Fruit fly (Drosophila melanogaster): Measurements from ENCODE around the gene CG13046.

Gene CG13046

dm6 chr3L:16288322-16288721 lies at the start of gene CG13046:
CG13046 (minus strand) TSS chr3L:16288422.
- TF ChIP-seq insv (optimal IDR thresholded peaks at IDR 0.05), result no peak
- TF ChIP-seq Myc (optimal IDR thresholded peaks at IDR 0.05), result no peak
- no peak for TF ChIP-seq h (optimal IDR thresholded peaks at IDR 0.05)
- TF ChIP-seq ttk (optimal IDR thresholded peaks at IDR 0.05), result no peak

dm6 chr3L:16337739-16338138 lies 49.5 kb upstream of the CG13046 start:
- no peak for TF ChIP-seq Sin3A (optimal IDR thresholded peaks at IDR 0.05)
- no peak for TF ChIP-seq Myc (optimal IDR thresholded peaks at IDR 0.05)
- TF ChIP-seq h (optimal IDR thresholded peaks at IDR 0.05), result no peak
- no peak for TF ChIP-seq ttk (optimal IDR thresholded peaks at IDR 0.05)
- no peak for TF ChIP-seq insv (optimal IDR thresholded peaks at IDR 0.05)
- no peak for TF ChIP-seq psq (optimal IDR thresholded peaks at IDR 0.05)

- TF ChIP-seq ttk (optimal IDR thresholded peaks at IDR 0.05) (no peak), insv (optimal IDR thresholded peaks at IDR 0.05) (no peak), psq (optimal IDR thresholded peaks at IDR 0.05) (no peak), Myc (optimal IDR thresholded peaks at IDR 0.05) (no peak), h (optimal IDR thresholded peaks at IDR 0.05) (no peak), Sin3A (optimal IDR thresholded peaks at IDR 0.05) (no peak)
Observed at dm6 chr3L:16334876-16335275, 46.7 kb upstream of the CG13046 start.

dm6 chr3L:16333013-16333412 lies 44.8 kb upstream of the CG13046 start, which contains the start of gene CG13056:
CG13056 (plus strand) TSS chr3L:16333313.
- no peak for TF ChIP-seq h (optimal IDR thresholded peaks at IDR 0.05)
- TF ChIP-seq psq (optimal IDR thresholded peaks at IDR 0.05), result no peak
- TF ChIP-seq Myc (optimal IDR thresholded peaks at IDR 0.05), result no peak
- no peak for TF ChIP-seq ttk (optimal IDR thresholded peaks at IDR 0.05)

dm6 chr3L:16331633-16332032 lies 43.4 kb upstream of the CG13046 start, which contains the start of gene retinin:
retinin (plus strand) TSS chr3L:16331933.
- TF ChIP-seq psq (optimal IDR thresholded peaks at IDR 0.05) (no peak), h (optimal IDR thresholded peaks at IDR 0.05) (no peak), Myc (optimal IDR thresholded peaks at IDR 0.05) (no peak), insv (optimal IDR thresholded peaks at IDR 0.05) (no peak), Sin3A (optimal IDR thresholded peaks at IDR 0.05) (no peak), ttk (optimal IDR thresholded peaks at IDR 0.05) (no peak)

- TF ChIP-seq Myc (optimal IDR thresholded peaks at IDR 0.05), result no peak
- no peak for TF ChIP-seq ttk (optimal IDR thresholded peaks at IDR 0.05)
- no peak for TF ChIP-seq h (optimal IDR thresholded peaks at IDR 0.05)
- no peak for TF ChIP-seq psq (optimal IDR thresholded peaks at IDR 0.05)
- no peak for TF ChIP-seq Sin3A (optimal IDR thresholded peaks at IDR 0.05)
- TF ChIP-seq insv (optimal IDR thresholded peaks at IDR 0.05), result no peak
Observed at dm6 chr3L:16330740-16331139, 42.5 kb upstream of the CG13046 start, which contains the start of gene CG33060. CG33060 (plus strand) TSS chr3L:16331040.

- no peak for TF ChIP-seq insv (optimal IDR thresholded peaks at IDR 0.05)
- no peak for TF ChIP-seq Sin3A (optimal IDR thresholded peaks at IDR 0.05)
- TF ChIP-seq psq (optimal IDR thresholded peaks at IDR 0.05), result no peak
- no peak for TF ChIP-seq h (optimal IDR thresholded peaks at IDR 0.05)
- no peak for TF ChIP-seq Myc (optimal IDR thresholded peaks at IDR 0.05)
Observed at dm6 chr3L:16329495-16329894, 41.3 kb upstream of the CG13046 start, which contains the start of gene CG33061. CG33061 (plus strand) TSS chr3L:16329795.

dm6 chr3L:16328207-16328891 lies 40.1 kb upstream of the CG13046 start, which contains the start of gene CG13058:
CG13058 (plus strand) TSS chr3L:16328841.
- TF ChIP-seq psq (optimal IDR thresholded peaks at IDR 0.05), result no peak
- TF ChIP-seq insv (optimal IDR thresholded peaks at IDR 0.05), result no peak
- no peak for TF ChIP-seq h (optimal IDR thresholded peaks at IDR 0.05)
- no peak for TF ChIP-seq Sin3A (optimal IDR thresholded peaks at IDR 0.05)
- no peak for TF ChIP-seq ttk (optimal IDR thresholded peaks at IDR 0.05)
- no peak for TF ChIP-seq Myc (optimal IDR thresholded peaks at IDR 0.05)

- TF ChIP-seq h (optimal IDR thresholded peaks at IDR 0.05) (no peak), ttk (optimal IDR thresholded peaks at IDR 0.05) (no peak), Sin3A (optimal IDR thresholded peaks at IDR 0.05) (no peak), psq (optimal IDR thresholded peaks at IDR 0.05) (no peak), insv (optimal IDR thresholded peaks at IDR 0.05) (no peak), Myc (optimal IDR thresholded peaks at IDR 0.05) (no peak)
Observed at dm6 chr3L:16327776-16328175, 39.6 kb upstream of the CG13046 start, which contains the start of gene CG13038. CG13038 (minus strand) TSS chr3L:16327893.

- no peak for TF ChIP-seq h (optimal IDR thresholded peaks at IDR 0.05)
- TF ChIP-seq psq (optimal IDR thresholded peaks at IDR 0.05), result no peak
- TF ChIP-seq Myc (optimal IDR thresholded peaks at IDR 0.05), result no peak
- TF ChIP-seq ttk (optimal IDR thresholded peaks at IDR 0.05), result no peak
- no peak for TF ChIP-seq Sin3A (optimal IDR thresholded peaks at IDR 0.05)
- no peak for TF ChIP-seq insv (optimal IDR thresholded peaks at IDR 0.05)
Observed at dm6 chr3L:16326657-16327056, 38.4 kb upstream of the CG13046 start, which contains the start of the genes CG13040 and CG13039. CG13040 (minus strand) TSS chr3L:16326757. CG13039 (minus strand) TSS chr3L:16326762.

dm6 chr3L:16323372-16323771 lies 35.1 kb upstream of the CG13046 start, which contains the start of gene CG13059:
CG13059 (plus strand) TSS chr3L:16323672.
- TF ChIP-seq insv (optimal IDR thresholded peaks at IDR 0.05) (no peak), Myc (optimal IDR thresholded peaks at IDR 0.05) (no peak), ttk (optimal IDR thresholded peaks at IDR 0.05) (no peak), Sin3A (optimal IDR thresholded peaks at IDR 0.05) (no peak), psq (optimal IDR thresholded peaks at IDR 0.05) (no peak)

dm6 chr3L:16321172-16321571 lies 33.0 kb upstream of the CG13046 start, which contains the start of gene CG42718:
CG42718 (minus strand) TSS chr3L:16321272.
- TF ChIP-seq h (optimal IDR thresholded peaks at IDR 0.05) (no peak), Sin3A (optimal IDR thresholded peaks at IDR 0.05) (no peak), psq (optimal IDR thresholded peaks at IDR 0.05) (no peak), ttk (optimal IDR thresholded peaks at IDR 0.05) (no peak), Myc (optimal IDR thresholded peaks at IDR 0.05) (no peak), insv (optimal IDR thresholded peaks at IDR 0.05) (no peak)
